Worm (Caenorhabditis elegans) whole organism, L1 larva: ENCODE measurements around the gene M199.136.

Experiments
- C16A3.4 ChIP-seq: fragments of 150-350 bp; optimal IDR thresholded peaks from 2 replicates; lab custom pipeline; 2014; ENCODE audit warnings: missing biosample characterization, missing genetic modification characterization
- F16B12.6 ChIP-seq: fragments of 150-350 bp; optimal IDR thresholded peaks from 2 replicates; lab custom pipeline; 2014; ENCODE audit warnings: missing biosample characterization, missing genetic modification characterization
- Y116A8C.19 ChIP-seq: sonication (generic microtip); optimal IDR thresholded peaks from 2 replicates; lab custom pipeline; 2016; ENCODE audit warnings: missing compliant biosample characterization, missing genetic modification characterization, borderline replicate concordance
- ama-1 ChIP-seq: fragments of 150-350 bp; optimal IDR thresholded peaks from 2 replicates; lab custom pipeline; 2014
- blmp-1 ChIP-seq: fragments of 150-350 bp; optimal IDR thresholded peaks from 2 replicates; lab custom pipeline; 2014; ENCODE audit warnings: missing biosample characterization, missing genetic modification characterization
- ceh-63 ChIP-seq: fragments of 200-800 bp; sonication (Bioruptor generic); optimal IDR thresholded peaks from 2 replicates; lab custom pipeline; 2018; ENCODE audit warnings: mild to moderate bottlenecking, missing genetic modification characterization, missing compliant biosample characterization
- ceh-82 ChIP-seq, 3 experiments: fragments of 150-350 bp in 1 of 3; sonication (generic microtip) in 2 of 3; optimal IDR thresholded peaks; 2 replicates each; lab custom pipeline; 2014 to 2017; ENCODE audit warnings: missing biosample characterization in 3 of 3, missing genetic modification characterization in 3 of 3
- ceh-88 ChIP-seq: fragments of 200-800 bp; sonication (Bioruptor generic); IDR thresholded peaks from 2 replicates; pipeline ENCODE4 v1.3.6; 2022; ENCODE audit warnings: missing genetic modification characterization, missing compliant biosample characterization
- ceh-90 ChIP-seq: sonication (generic microtip); optimal IDR thresholded peaks from 2 replicates; lab custom pipeline; 2016; ENCODE audit warnings: missing genetic modification characterization, missing compliant biosample characterization
- ces-1 ChIP-seq: fragments of 150-350 bp; optimal IDR thresholded peaks from 2 replicates; lab custom pipeline; 2014; ENCODE audit warnings: missing biosample characterization, missing genetic modification reagents, missing genetic modification characterization
- egl-27 ChIP-seq, 2 experiments: fragments of 150-350 bp in 1 of 2; sonication (generic microtip); optimal IDR thresholded peaks; 3 replicates each; lab custom pipeline; 2017 to 2018; ENCODE audit warnings: missing biosample characterization in 2 of 2, missing genetic modification characterization in 2 of 2, missing genetic modification reagents in 2 of 2
- elt-3 ChIP-seq, 6 experiments: fragments of 150-350 bp in 1 of 6; sonication (generic microtip); optimal IDR thresholded peaks; 2 replicates each; lab custom pipeline; 2017 to 2018; ENCODE audit warnings: missing biosample characterization in 6 of 6, missing genetic modification characterization in 6 of 6, inconsistent platforms in 1 of 6
- ets-5 ChIP-seq: fragments of 200-800 bp; sonication (Bioruptor generic); IDR thresholded peaks from 2 replicates; pipeline ENCODE4 v1.3.6; 2022; ENCODE audit warnings: missing genetic modification characterization, missing compliant biosample characterization
- fkh-10 ChIP-seq: sonication (generic microtip); optimal IDR thresholded peaks from 2 replicates; lab custom pipeline; 2017; ENCODE audit warnings: missing biosample characterization, missing genetic modification reagents, missing genetic modification characterization
- fkh-4 ChIP-seq: sonication (generic microtip); optimal IDR thresholded peaks from 2 replicates; lab custom pipeline; 2016; ENCODE audit warnings: missing compliant biosample characterization, missing genetic modification characterization, borderline replicate concordance
- fkh-8 ChIP-seq: sonication (generic microtip); optimal IDR thresholded peaks from 2 replicates; lab custom pipeline; 2016; ENCODE audit warnings: mild to moderate bottlenecking, missing genetic modification characterization, missing compliant biosample characterization
- fos-1 ChIP-seq: fragments of 150-350 bp; optimal IDR thresholded peaks from 2 replicates; lab custom pipeline; 2014; ENCODE audit warnings: missing biosample characterization, missing genetic modification characterization
- hlh-17 ChIP-seq: fragments of 200-800 bp; sonication (Bioruptor generic); optimal IDR thresholded peaks from 2 replicates; lab custom pipeline; 2018; ENCODE audit warnings: missing genetic modification characterization, mild to moderate bottlenecking, missing compliant biosample characterization, moderate library complexity, borderline replicate concordance
- hpl-2 ChIP-seq: fragments of 150-350 bp; optimal IDR thresholded peaks from 2 replicates; lab custom pipeline; 2014; ENCODE audit warnings: missing biosample characterization, missing genetic modification reagents, missing genetic modification characterization
- irx-1 ChIP-seq: sonication (generic microtip); optimal IDR thresholded peaks from 2 replicates; lab custom pipeline; 2016; ENCODE audit warnings: missing genetic modification characterization, missing compliant biosample characterization
- jun-1 ChIP-seq: fragments of 150-350 bp; optimal IDR thresholded peaks from 2 replicates; lab custom pipeline; 2014; ENCODE audit warnings: missing biosample characterization, missing genetic modification reagents, missing genetic modification characterization
- lin-14 ChIP-seq: fragments of 200-800 bp; sonication (Bioruptor generic); optimal IDR thresholded peaks from 2 replicates; lab custom pipeline; 2018; ENCODE audit warnings: mild to moderate bottlenecking, missing genetic modification characterization, moderate library complexity, missing compliant biosample characterization
- mab-9 ChIP-seq: fragments of 200-800 bp; sonication (Bioruptor generic); IDR thresholded peaks from 2 replicates; pipeline ENCODE4 v1.3.6; 2022; ENCODE audit warnings: missing genetic modification reagents, missing genetic modification characterization, missing compliant biosample characterization
- mdl-1 ChIP-seq, 2 experiments: fragments of 150-350 bp; optimal IDR thresholded peaks; 2 replicates each; lab custom pipeline; 2014 to 2017; ENCODE audit warnings: missing biosample characterization in 2 of 2, missing genetic modification characterization in 2 of 2, inconsistent platforms in 1 of 2
- mep-1 ChIP-seq: fragments of 150-350 bp; optimal IDR thresholded peaks from 2 replicates; lab custom pipeline; 2014; ENCODE audit warnings: missing biosample characterization, missing genetic modification characterization
- nhr-12 ChIP-seq: sonication (generic microtip); optimal IDR thresholded peaks from 2 replicates; lab custom pipeline; 2017; ENCODE audit warnings: missing biosample characterization, missing genetic modification characterization
- nhr-19 ChIP-seq: fragments of 200-800 bp; sonication (Bioruptor generic); conservative IDR thresholded peaks from 2 replicates; pipeline ENCODE4 v1.3.6; 2022; ENCODE audit warnings: missing genetic modification characterization, missing compliant biosample characterization
- nhr-28 ChIP-seq: fragments of 150-350 bp; optimal IDR thresholded peaks from 2 replicates; lab custom pipeline; 2014; ENCODE audit warnings: missing biosample characterization, missing genetic modification characterization
- nhr-47 ChIP-seq: sonication (generic microtip); optimal IDR thresholded peaks from 2 replicates; lab custom pipeline; 2016; ENCODE audit warnings: mild to moderate bottlenecking, missing genetic modification characterization, moderate library complexity, missing compliant biosample characterization
- nhr-71 ChIP-seq: sonication (generic microtip); optimal IDR thresholded peaks from 2 replicates; lab custom pipeline; 2016; ENCODE audit warnings: mild to moderate bottlenecking, missing genetic modification characterization, moderate library complexity, missing compliant biosample characterization
- nhr-77 ChIP-seq: fragments of 150-350 bp; optimal IDR thresholded peaks from 2 replicates; lab custom pipeline; 2014; ENCODE audit warnings: missing biosample characterization, missing genetic modification characterization
- nhr-85 ChIP-seq: sonication (generic microtip); peaks from one replicate; lab custom pipeline; 2016; ENCODE audit warnings: missing genetic modification characterization, inconsistent platforms, missing compliant biosample characterization
- snpc-4 ChIP-seq: fragments of 150-350 bp; optimal IDR thresholded peaks from 2 replicates; lab custom pipeline; 2014; ENCODE audit warnings: missing biosample characterization, missing genetic modification characterization
- snu-23 ChIP-seq: sonication (generic microtip); optimal IDR thresholded peaks from 2 replicates; lab custom pipeline; 2016; ENCODE audit warnings: missing genetic modification characterization, missing compliant biosample characterization
- sptf-1 ChIP-seq: fragments of 150-350 bp; optimal IDR thresholded peaks from 2 replicates; lab custom pipeline; 2014; ENCODE audit warnings: missing biosample characterization, missing genetic modification characterization
- tbx-2 ChIP-seq: sonication (generic microtip); optimal IDR thresholded peaks from 2 replicates; lab custom pipeline; 2016; ENCODE audit warnings: missing genetic modification characterization, missing compliant biosample characterization
- tlp-1 ChIP-seq: fragments of 150-350 bp; optimal IDR thresholded peaks from 2 replicates; lab custom pipeline; 2014; ENCODE audit warnings: missing biosample characterization, missing genetic modification characterization
- unc-30 ChIP-seq: sonication (generic microtip); optimal IDR thresholded peaks from 2 replicates; lab custom pipeline; 2017; ENCODE audit warnings: missing biosample characterization, missing genetic modification characterization
- unc-62 ChIP-seq: fragments of 150-350 bp; optimal IDR thresholded peaks from 2 replicates; lab custom pipeline; 2014; ENCODE audit warnings: missing biosample characterization, missing genetic modification reagents, missing genetic modification characterization

M199.136 gene

DNA sequence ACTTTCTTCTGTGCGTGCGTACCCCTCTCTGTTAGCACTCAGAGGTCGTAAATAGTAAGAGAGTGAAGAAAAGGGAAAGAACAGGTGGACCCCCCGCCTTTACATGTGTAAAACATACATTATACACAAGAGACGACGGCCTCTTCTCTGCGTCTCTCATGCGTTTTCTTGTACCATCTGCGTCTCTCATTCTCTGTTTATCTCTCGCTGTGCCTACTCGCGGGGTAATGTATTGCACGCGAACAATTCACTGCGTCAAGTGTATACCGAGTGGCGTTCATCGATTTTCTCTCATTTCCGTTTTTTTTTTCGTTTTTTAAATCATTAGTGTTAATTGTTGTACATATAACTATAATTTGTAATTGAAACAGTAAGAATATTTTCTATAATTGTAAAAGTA lies 11.3 kb upstream of the M199.136 start (continued):
- TF ChIP-seq blmp-1 (tag; lab: Kevin White, UChicago) (peak; percentile 18), nhr-47 (tag; lab: Kevin White, UChicago) (peak; percentile 14)
- TF ChIP-seq, all 84 proteins: peak for 7

- TF ChIP-seq unc-62 (GFP tag; lab: Kevin White, UChicago) (no peak), tbx-2 (tag; lab: Kevin White, UChicago) (no peak), Y116A8C.19 (tag; lab: Kevin White, UChicago) (no peak), ceh-82 (tag; optimal IDR thresholded peaks at IDR 0.05; lab: Kevin White, UChicago) (no peak), ceh-90 (tag; lab: Kevin White, UChicago) (no peak), fos-1 (tag; lab: Kevin White, UChicago) (no peak), nhr-77 (tag; lab: Kevin White, UChicago) (no peak), ces-1 (GFP tag; lab: Kevin White, UChicago) (no peak), snpc-4 (tag; lab: Kevin White, UChicago) (no peak), irx-1 (no peak), C16A3.4 (no peak), hpl-2 (GFP tag; lab: Kevin White, UChicago) (no peak)
These were observed 10.0 kb upstream of the M199.136 start, which contains the start of gene M199.2 for ce11 chrIV:15108475-15108874. Gene M199.2, plus strand, starts transcription at chrIV:15108775.

DNA sequence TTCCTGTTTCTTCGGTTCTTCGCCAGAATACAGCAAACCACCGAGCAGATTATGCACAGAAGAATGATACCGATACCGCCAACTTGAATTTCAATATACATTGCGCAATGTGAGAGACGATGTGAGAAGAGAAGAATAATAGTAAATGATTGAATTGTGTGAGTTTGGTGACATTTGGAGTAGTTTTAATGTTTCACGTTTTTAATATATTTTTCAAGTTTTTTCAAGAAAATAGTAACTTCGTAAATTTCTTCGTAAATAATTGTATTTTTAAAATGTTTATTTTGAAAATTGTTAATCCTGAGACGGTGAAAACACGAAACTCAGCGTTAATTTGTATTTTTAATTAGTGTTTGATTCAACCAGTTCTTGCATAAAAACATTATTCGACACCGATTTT lies 5.4 kb upstream of the M199.136 start, which contains the start of gene M199.134:
M199.134 (minus strand) TSS at position 101 of the 400 bp plus-strand sequence.
- TF ChIP-seq fkh-4 (tag; lab: Kevin White, UChicago) = no peak
- no peak for TF ChIP-seq mab-9 (GFP tag; lab: Robert Waterston, UW)
- no peak for TF ChIP-seq elt-3 (tag; optimal IDR thresholded peaks at IDR 0.05; lab: Kevin White, UChicago)
- no peak for TF ChIP-seq mep-1 (tag; lab: Kevin White, UChicago)
- TF ChIP-seq ceh-88 = no peak
- TF ChIP-seq ets-5 (GFP tag; lab: Robert Waterston, UW) = no peak
- TF ChIP-seq fkh-8 (tag; lab: Kevin White, UChicago) = no peak
- no peak for TF ChIP-seq nhr-71 (tag; lab: Kevin White, UChicago)
- TF ChIP-seq nhr-77 (tag; lab: Kevin White, UChicago) = no peak
- TF ChIP-seq hlh-17 (GFP tag; lab: Kevin White, UChicago) = no peak
- no peak for TF ChIP-seq Y116A8C.19 (tag; lab: Kevin White, UChicago)
- TF ChIP-seq ceh-82 (tag; optimal IDR thresholded peaks at IDR 0.05; lab: Kevin White, UChicago) = no peak

DNA sequence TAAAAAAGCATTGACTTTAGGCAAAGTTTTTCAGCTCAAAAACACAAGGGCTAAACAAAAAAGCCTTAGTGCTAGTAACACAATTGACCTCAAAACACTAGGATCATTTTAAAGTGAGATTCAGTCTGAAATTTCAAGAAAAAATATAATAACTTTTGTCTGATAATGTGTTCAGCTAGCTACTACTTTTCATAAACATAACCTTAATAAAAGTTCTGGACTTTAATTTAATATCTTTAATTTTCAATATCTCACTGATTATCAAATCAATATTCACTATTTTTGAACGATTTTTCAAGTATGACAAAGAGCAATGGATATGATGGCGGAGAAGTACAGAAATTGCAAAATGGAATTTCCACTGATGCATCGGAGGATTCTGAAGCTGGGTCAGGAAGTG lies 4.2 kb upstream of the M199.136 start, which contains the start of gene M199.135:
M199.135 (plus strand) TSS at position 301 of the 400 bp plus-strand sequence.
- TF ChIP-seq F16B12.6 (tag; lab: Kevin White, UChicago) (no peak), lin-14 (no peak), C16A3.4 (no peak), jun-1 (tag; lab: Kevin White, UChicago) (no peak), nhr-28 (tag; lab: Kevin White, UChicago) (no peak), unc-30 (tag; lab: Kevin White, UChicago) (no peak), egl-27 (tag; optimal IDR thresholded peaks at IDR 0.05; lab: Kevin White, UChicago) (no peak), nhr-19 (no peak), mdl-1 (tag; optimal IDR thresholded peaks at IDR 0.05; lab: Kevin White, UChicago) (no peak), nhr-71 (tag; lab: Kevin White, UChicago) (no peak), nhr-12 (tag; lab: Kevin White, UChicago) (no peak), fkh-10 (GFP tag; lab: Kevin White, UChicago) (no peak), ama-1 (lab: Kevin White, UChicago) (no peak), ceh-63 (GFP tag; lab: Kevin White, UChicago) (no peak), sptf-1 (tag; lab: Kevin White, UChicago) (no peak), tlp-1 (no peak), nhr-85 (no peak), snu-23 (GFP tag; lab: Kevin White, UChicago) (no peak)
